Worm (Caenorhabditis elegans) whole organism, L1 larva: ENCODE measurements around the gene rdy-2.
A peak's percentile ranks its signal among the peaks of the same experiment; 100 is the strongest.

Experiments used
- aly-2 ChIP-seq: fragments of 150-350 bp; optimal IDR thresholded peaks from 2 replicates; lab custom pipeline; 2014; ENCODE audit warnings: missing biosample characterization, missing genetic modification characterization
- ceh-88 ChIP-seq: fragments of 200-800 bp; sonication (Bioruptor generic); IDR thresholded peaks from 2 replicates; pipeline ENCODE4 v1.3.6; 2022; ENCODE audit warnings: missing genetic modification characterization, missing compliant biosample characterization
- dpl-1 ChIP-seq, 3 experiments: fragments of 150-350 bp in 2 of 3; sonication (generic microtip) in 1 of 3; optimal IDR thresholded peaks; 2 replicates each; lab custom pipeline; 2014 to 2017; ENCODE audit warnings: missing biosample characterization in 3 of 3, missing genetic modification characterization in 3 of 3, missing genetic modification reagents in 3 of 3
- efl-1 ChIP-seq, 4 experiments: fragments of 150-350 bp; optimal IDR thresholded peaks in 3 of 4; peaks in 1 of 4; 1 replicate in 1 of 4; 2 replicates in 3 of 4; lab custom pipeline; 2014; ENCODE audit warnings: missing biosample characterization in 2 of 4, missing genetic modification characterization in 2 of 4, missing genetic modification reagents in 2 of 4
- fos-1 ChIP-seq: fragments of 150-350 bp; optimal IDR thresholded peaks from 2 replicates; lab custom pipeline; 2014; ENCODE audit warnings: missing biosample characterization, missing genetic modification characterization
- hpl-2 ChIP-seq: fragments of 150-350 bp; optimal IDR thresholded peaks from 2 replicates; lab custom pipeline; 2014; ENCODE audit warnings: missing biosample characterization, missing genetic modification reagents, missing genetic modification characterization
- jun-1 ChIP-seq: fragments of 150-350 bp; optimal IDR thresholded peaks from 2 replicates; lab custom pipeline; 2014; ENCODE audit warnings: missing biosample characterization, missing genetic modification reagents, missing genetic modification characterization
- nhr-237 ChIP-seq: fragments of 150-350 bp; optimal IDR thresholded peaks from 2 replicates; lab custom pipeline; 2014; ENCODE audit warnings: missing biosample characterization, missing genetic modification characterization
- nhr-47 ChIP-seq: sonication (generic microtip); optimal IDR thresholded peaks from 2 replicates; lab custom pipeline; 2016; ENCODE audit warnings: mild to moderate bottlenecking, missing genetic modification characterization, moderate library complexity, missing compliant biosample characterization
- nhr-77 ChIP-seq: fragments of 150-350 bp; optimal IDR thresholded peaks from 2 replicates; lab custom pipeline; 2014; ENCODE audit warnings: missing biosample characterization, missing genetic modification characterization
- pag-3 ChIP-seq: sonication (generic microtip); optimal IDR thresholded peaks from 2 replicates; lab custom pipeline; 2017; ENCODE audit warnings: missing genetic modification characterization, mild to moderate bottlenecking, missing compliant biosample characterization, antibody characterized with exemption, borderline replicate concordance; ENCODE audit not compliant: insufficient read depth
- pqm-1 ChIP-seq: sonication (generic microtip); optimal IDR thresholded peaks from 3 replicates; lab custom pipeline; 2017; ENCODE audit warnings: missing biosample characterization, missing genetic modification characterization
- rnt-1 ChIP-seq: sonication (generic microtip); optimal IDR thresholded peaks from 2 replicates; lab custom pipeline; 2016; ENCODE audit warnings: mild to moderate bottlenecking, missing genetic modification characterization, moderate library complexity, missing compliant biosample characterization

DNA sequence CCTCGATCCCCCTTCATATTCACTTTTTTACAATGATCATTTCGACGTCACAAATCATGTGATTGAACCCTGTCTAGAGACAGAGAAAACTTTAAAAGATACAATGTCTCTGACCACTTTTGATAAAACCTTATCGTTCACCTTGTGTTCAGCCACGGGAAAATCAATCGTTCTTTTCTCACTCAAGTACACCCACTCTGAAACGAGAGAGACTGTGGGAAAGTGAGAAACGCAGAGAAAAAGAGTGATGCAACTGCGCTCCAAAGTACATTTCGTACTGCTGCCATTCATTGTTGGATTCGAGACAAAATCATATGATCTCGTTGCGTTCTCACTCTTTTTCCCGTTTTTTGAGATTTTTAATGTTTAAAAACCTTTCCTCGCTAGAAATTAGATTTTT lies 35.6 kb downstream of the rdy-2 start:
- peak; percentile 86 to 89 for TF ChIP-seq efl-1 (optimal IDR thresholded peaks at IDR 0.05; lab: Kevin White, UChicago)
- peak; percentile 81 to 98 for TF ChIP-seq efl-1 (GFP tag; optimal IDR thresholded peaks at IDR 0.05 in 1 of 2; lab: Kevin White, UChicago)
- peak; percentile 85 for TF ChIP-seq nhr-77 (tag; lab: Kevin White, UChicago)
- TF ChIP-seq rnt-1 (tag; lab: Kevin White, UChicago), result peak; percentile 90
- TF ChIP-seq pqm-1 (tag; lab: Kevin White, UChicago), result no peak
- TF ChIP-seq aly-2 (tag; lab: Kevin White, UChicago), result peak; percentile 67
- peak; percentile 88 for TF ChIP-seq fos-1 (tag; lab: Kevin White, UChicago)
- TF ChIP-seq nhr-47, result peak; percentile 90
- 0 out of 2 replicates have a peak, but pooled peaks have one; percentile 33 for TF ChIP-seq ceh-88 (GFP tag; lab: Robert Waterston, UW)
- TF ChIP-seq pag-3, result peak; percentile 97
- TF ChIP-seq dpl-1 (GFP tag; optimal IDR thresholded peaks at IDR 0.05; lab: Kevin White, UChicago), result peak; percentile 70 to 92 (median 83)
- peak; percentile 76 for TF ChIP-seq jun-1 (tag; lab: Kevin White, UChicago)
- peak; percentile 70 for TF ChIP-seq hpl-2
- TF ChIP-seq nhr-237 (tag; lab: Kevin White, UChicago), result peak; percentile 43
